Worm (Caenorhabditis elegans): Measurements from ENCODE around the gene rskd-1.
A peak's percentile ranks its signal among the peaks of the same experiment; 100 is the strongest.

The rskd-1 gene

ce11 chrV:12288577-12288976, at the start of gene rskd-1:
Gene rskd-1 (minus strand): TSS chrV:12288615.
- TF ChIP-seq unc-55 (GFP tag; optimal IDR thresholded peaks at IDR 0.05) = peak; percentile 51
- TF ChIP-seq C38D4.7 (GFP tag; optimal IDR thresholded peaks at IDR 0.05) = no peak

ce11 chrV:12337894-12338293, 49.5 kb upstream of the rskd-1 start, which contains the start of gene twk-13:
Gene twk-13 (minus strand): TSS chrV:12337994.
- TF ChIP-seq K02D7.2 (tag; optimal IDR thresholded peaks at IDR 0.05) (no peak), ceh-48 (tag; optimal IDR thresholded peaks at IDR 0.05) (no peak), hlh-6 (tag; optimal IDR thresholded peaks at IDR 0.05) (no peak), F13H6.1 (tag; optimal IDR thresholded peaks at IDR 0.05) (no peak), mec-3 (tag; optimal IDR thresholded peaks at IDR 0.05; ENCODE audit: borderline replicate concordance) (no peak), pros-1 (tag; optimal IDR thresholded peaks at IDR 0.05) (no peak), tbx-7 (tag; optimal IDR thresholded peaks at IDR 0.05) (no peak), nhr-11 (tag; optimal IDR thresholded peaks at IDR 0.05) (no peak), ahr-1 (tag; optimal IDR thresholded peaks at IDR 0.05) (no peak), C38D4.7 (GFP tag; optimal IDR thresholded peaks at IDR 0.05) (no peak), ceh-19 (GFP tag; optimal IDR thresholded peaks at IDR 0.05) (no peak)

ce11 chrV:12334387-12334786, 46.0 kb upstream of the rskd-1 start:
- TF ChIP-seq ceh-9 (tag; optimal IDR thresholded peaks at IDR 0.05) (no peak), unc-55 (GFP tag; optimal IDR thresholded peaks at IDR 0.05) (peak; percentile 4), sox-4 (tag; optimal IDR thresholded peaks at IDR 0.05) (no peak), pax-1 (tag; optimal IDR thresholded peaks at IDR 0.05) (no peak), pag-3 (tag; optimal IDR thresholded peaks at IDR 0.05; ENCODE audit: borderline replicate concordance) (no peak), nfya-1 (tag; optimal IDR thresholded peaks at IDR 0.05) (no peak)

- TF ChIP-seq dmd-4 (tag; optimal IDR thresholded peaks at IDR 0.05; ENCODE audit: borderline replicate concordance) = no peak
- TF ChIP-seq elt-4 (tag; optimal IDR thresholded peaks at IDR 0.05) = no peak
- no peak for TF ChIP-seq hlh-30 (tag; optimal IDR thresholded peaks at IDR 0.05; ENCODE audit: insufficient read depth)
- TF ChIP-seq K09A11.1 (tag; optimal IDR thresholded peaks at IDR 0.05; ENCODE audit: insufficient read depth) = no peak
- no peak for TF ChIP-seq syd-9 (tag; optimal IDR thresholded peaks at IDR 0.05)
- peak; percentile 22 for TF ChIP-seq madf-2 (tag; optimal IDR thresholded peaks at IDR 0.05)
- TF ChIP-seq elt-2 (tag; optimal IDR thresholded peaks at IDR 0.05) = no peak
- no peak for TF ChIP-seq hlh-15 (tag; optimal IDR thresholded peaks at IDR 0.05)
- peak; percentile 16 for TF ChIP-seq hlh-13 (GFP tag; optimal IDR thresholded peaks at IDR 0.05)
- TF ChIP-seq ceh-48 (tag; optimal IDR thresholded peaks at IDR 0.05) = no peak
- TF ChIP-seq pha-4 (tag; optimal IDR thresholded peaks at IDR 0.05) = no peak
- peak; percentile 40 for TF ChIP-seq che-1 (tag; optimal IDR thresholded peaks at IDR 0.05)
- TF ChIP-seq eyg-1 (tag; optimal IDR thresholded peaks at IDR 0.05) = no peak
- TF ChIP-seq ref-2 (tag; optimal IDR thresholded peaks at IDR 0.05) = no peak
- no peak for TF ChIP-seq hlh-6 (tag; optimal IDR thresholded peaks at IDR 0.05)
- TF ChIP-seq ceh-24 (tag; optimal IDR thresholded peaks at IDR 0.05) = no peak
- no peak for TF ChIP-seq nhr-11 (tag; optimal IDR thresholded peaks at IDR 0.05)
- TF ChIP-seq fax-1 (tag; optimal IDR thresholded peaks at IDR 0.05) = no peak
Measured at ce11 chrV:12331820-12332219, 43.4 kb upstream of the rskd-1 start.

- TF ChIP-seq unc-42 (tag; optimal IDR thresholded peaks at IDR 0.05) = peak; percentile 75
- no peak for TF ChIP-seq Y22D7AL.16 (tag; optimal IDR thresholded peaks at IDR 0.05)
Measured at ce11 chrV:12329173-12329572, 40.8 kb upstream of the rskd-1 start.

ce11 chrV:12326638-12327037, 38.2 kb upstream of the rskd-1 start:
- TF ChIP-seq hlh-8 (tag; optimal IDR thresholded peaks at IDR 0.05) = no peak
- TF ChIP-seq nhr-232 (tag; optimal IDR thresholded peaks at IDR 0.05) = no peak
- TF ChIP-seq pax-1 (tag; optimal IDR thresholded peaks at IDR 0.05) = no peak
- no peak for TF ChIP-seq Y22D7AL.16 (tag; optimal IDR thresholded peaks at IDR 0.05)
- no peak for TF ChIP-seq ref-2 (tag; optimal IDR thresholded peaks at IDR 0.05)
- no peak for TF ChIP-seq ceh-19 (GFP tag; optimal IDR thresholded peaks at IDR 0.05)
- TF ChIP-seq ceh-22 (tag; optimal IDR thresholded peaks at IDR 0.05) = no peak
- TF ChIP-seq unc-3 (GFP tag; conservative IDR thresholded peaks at IDR 0.05) = no peak
- no peak for TF ChIP-seq unc-3 (tag; optimal IDR thresholded peaks at IDR 0.05)
- TF ChIP-seq fkh-10 (GFP tag; optimal IDR thresholded peaks at IDR 0.05) = no peak
- no peak for TF ChIP-seq sdc-2 (tag; optimal IDR thresholded peaks at IDR 0.05)
- TF ChIP-seq F13H6.1 (tag; optimal IDR thresholded peaks at IDR 0.05) = no peak
- no peak for TF ChIP-seq ceh-24 (tag; optimal IDR thresholded peaks at IDR 0.05)
- TF ChIP-seq hlh-6 (tag; optimal IDR thresholded peaks at IDR 0.05) = no peak
- no peak for TF ChIP-seq hlh-30 (tag; optimal IDR thresholded peaks at IDR 0.05; ENCODE audit: insufficient read depth)
- no peak for TF ChIP-seq lim-6 (tag; optimal IDR thresholded peaks at IDR 0.05)
- no peak for TF ChIP-seq ceh-45 (GFP tag; IDR thresholded peaks at IDR 0.05)
- no peak for TF ChIP-seq pat-9 (tag; optimal IDR thresholded peaks at IDR 0.05)
